Worm (Caenorhabditis elegans) whole organism, young adult: ENCODE results near the gene ndx-3.
A peak's percentile ranks its signal among the peaks of the same experiment; 100 is the strongest.

ENCODE experiments used
- B0019.2 ChIP-seq: fragments of 200-800 bp; sonication (Bioruptor generic); conservative IDR thresholded peaks from 2 replicates; pipeline ENCODE4 v1.3.6; 2022; ENCODE audit warnings: missing genetic modification reagents, missing genetic modification characterization, missing compliant biosample characterization
- C06A6.2 ChIP-seq: fragments of 200-800 bp; sonication (Bioruptor generic); conservative IDR thresholded peaks from 2 replicates; pipeline ENCODE4 v1.3.6; 2022; ENCODE audit warnings: missing genetic modification characterization, missing compliant biosample characterization
- D2030.7 ChIP-seq: fragments of 200-800 bp; sonication (Bioruptor generic); IDR thresholded peaks from 2 replicates; pipeline ENCODE4 v1.3.6; 2022; ENCODE audit warnings: missing genetic modification reagents, missing genetic modification characterization, missing compliant biosample characterization
- F33H1.4 ChIP-seq: fragments of 200-800 bp; sonication (Bioruptor generic); IDR thresholded peaks from 2 replicates; pipeline ENCODE4 v1.3.6; 2022; ENCODE audit warnings: missing genetic modification reagents, missing genetic modification characterization, missing compliant biosample characterization
- F37B4.10 ChIP-seq: fragments of 200-800 bp; sonication (Bioruptor generic); IDR thresholded peaks from 2 replicates; pipeline ENCODE4 v1.3.6; 2022; ENCODE audit warnings: missing genetic modification characterization, missing compliant biosample characterization
- F52B5.7 ChIP-seq: sonication (generic microtip); optimal IDR thresholded peaks from 2 replicates; lab custom pipeline; 2016; ENCODE audit warnings: mild to moderate bottlenecking, missing genetic modification characterization, missing compliant biosample characterization
- F57A8.1 ChIP-seq: fragments of 200-800 bp; sonication (Bioruptor generic); optimal IDR thresholded peaks from 2 replicates; lab custom pipeline; 2018; ENCODE audit warnings: mild to moderate bottlenecking, missing genetic modification characterization, moderate library complexity, missing compliant biosample characterization
- Y53F4B.3 ChIP-seq: fragments of 200-800 bp; sonication (Bioruptor generic); IDR thresholded peaks from 2 replicates; pipeline ENCODE4 v1.3.6; 2022; ENCODE audit warnings: missing genetic modification reagents, missing genetic modification characterization, missing compliant biosample characterization
- Y53G8AR.9 ChIP-seq: fragments of 200-800 bp; sonication (Bioruptor generic); conservative IDR thresholded peaks from 2 replicates; pipeline ENCODE4 v1.3.6; 2022; ENCODE audit warnings: missing genetic modification reagents, missing genetic modification characterization, missing compliant biosample characterization
- Y79H2A.3 ChIP-seq: fragments of 200-800 bp; sonication (Bioruptor generic); conservative IDR thresholded peaks from 2 replicates; pipeline ENCODE4 v1.3.6; 2022; ENCODE audit warnings: missing genetic modification reagents, missing genetic modification characterization, missing compliant biosample characterization
- ama-1 ChIP-seq, 3 experiments: fragments of 150-350 bp in 1 of 3; sonication (generic microtip) in 2 of 3; optimal IDR thresholded peaks; 2 replicates each; lab custom pipeline; 2014 to 2018; ENCODE audit warnings: missing biosample characterization in 2 of 3, missing genetic modification characterization in 2 of 3, missing genetic modification reagents in 2 of 3
- atf-7 ChIP-seq: sonication (generic microtip); optimal IDR thresholded peaks from 2 replicates; lab custom pipeline; 2017; ENCODE audit warnings: mild to moderate bottlenecking, missing genetic modification characterization, missing compliant biosample characterization
- attf-5 ChIP-seq: fragments of 200-800 bp; sonication (Bioruptor generic); optimal IDR thresholded peaks from 2 replicates; lab custom pipeline; 2018; ENCODE audit warnings: mild to moderate bottlenecking, missing genetic modification characterization, missing compliant biosample characterization
- bed-2 ChIP-seq: fragments of 200-800 bp; sonication (Bioruptor generic); IDR thresholded peaks from 2 replicates; pipeline ENCODE4 v1.3.6; 2022; ENCODE audit warnings: missing genetic modification reagents, missing genetic modification characterization, missing compliant biosample characterization
- cebp-2 ChIP-seq: fragments of 200-800 bp; sonication (Bioruptor generic); IDR thresholded peaks from 2 replicates; pipeline ENCODE4 v1.3.6; 2022; ENCODE audit warnings: missing genetic modification characterization, missing compliant biosample characterization
- ceh-79 ChIP-seq: sonication (generic microtip); optimal IDR thresholded peaks from 2 replicates; lab custom pipeline; 2017; ENCODE audit warnings: mild to moderate bottlenecking, missing genetic modification characterization, missing compliant biosample characterization
- ceh-91 ChIP-seq: fragments of 200-800 bp; sonication (Bioruptor generic); IDR thresholded peaks from 2 replicates; pipeline ENCODE4 v1.3.6; 2022; ENCODE audit warnings: missing genetic modification reagents, missing genetic modification characterization, missing compliant biosample characterization
- die-1 ChIP-seq: sonication (generic microtip); optimal IDR thresholded peaks from 2 replicates; lab custom pipeline; 2016; ENCODE audit warnings: missing genotype, mild to moderate bottlenecking, missing genetic modification characterization, missing compliant biosample characterization
- dpl-1 ChIP-seq: fragments of 150-350 bp; optimal IDR thresholded peaks from 2 replicates; lab custom pipeline; 2014; ENCODE audit warnings: missing biosample characterization, missing genetic modification reagents, missing genetic modification characterization
- efl-1 ChIP-seq: fragments of 150-350 bp; optimal IDR thresholded peaks from 2 replicates; lab custom pipeline; 2014; ENCODE audit warnings: missing biosample characterization, missing genetic modification reagents, missing genetic modification characterization
- hmg-1.2 ChIP-seq: fragments of 200-800 bp; sonication (Bioruptor generic); IDR thresholded peaks from 2 replicates; pipeline ENCODE4 v1.3.6; 2022; ENCODE audit warnings: missing genetic modification reagents, missing genetic modification characterization, missing compliant biosample characterization
- lag-1 ChIP-seq: fragments of 200-800 bp; sonication (Bioruptor generic); IDR thresholded peaks from 2 replicates; pipeline ENCODE4 v1.3.6; 2022; ENCODE audit warnings: missing genetic modification reagents, missing genetic modification characterization, missing compliant biosample characterization
- let-526 ChIP-seq: fragments of 200-800 bp; sonication (Bioruptor generic); IDR thresholded peaks from 2 replicates; pipeline ENCODE4 v1.3.6; 2022; ENCODE audit warnings: missing genetic modification reagents, missing genetic modification characterization, missing compliant biosample characterization
- lin-35 ChIP-seq, 3 experiments: fragments of 150-350 bp in 2 of 3; sonication (generic microtip) in 1 of 3; optimal IDR thresholded peaks; 2 replicates each; lab custom pipeline; 2014 to 2018; ENCODE audit warnings: missing biosample characterization in 3 of 3, missing genetic modification characterization in 3 of 3, missing genetic modification reagents in 3 of 3
- lsl-1 ChIP-seq: fragments of 200-800 bp; sonication (Bioruptor generic); optimal IDR thresholded peaks from 2 replicates; lab custom pipeline; 2018; ENCODE audit warnings: mild to moderate bottlenecking, missing genetic modification characterization, moderate library complexity, missing compliant biosample characterization
- lsy-27 ChIP-seq: sonication (generic microtip); optimal IDR thresholded peaks from 2 replicates; lab custom pipeline; 2017; ENCODE audit warnings: missing genetic modification characterization, mild to moderate bottlenecking, missing compliant biosample characterization, antibody characterized with exemption, missing genotype, borderline replicate concordance; ENCODE audit not compliant: insufficient read depth
- madf-3 ChIP-seq: fragments of 200-800 bp; sonication (Bioruptor generic); IDR thresholded peaks from 2 replicates; pipeline ENCODE4 v1.3.6; 2022; ENCODE audit warnings: missing genetic modification reagents, missing genetic modification characterization, missing compliant biosample characterization
- madf-6 ChIP-seq: fragments of 200-800 bp; sonication (Bioruptor generic); IDR thresholded peaks from 2 replicates; pipeline ENCODE4 v1.3.6; 2022; ENCODE audit warnings: missing genetic modification reagents, missing genetic modification characterization, missing compliant biosample characterization
- madf-8 ChIP-seq: fragments of 200-800 bp; sonication (Bioruptor generic); conservative IDR thresholded peaks from 2 replicates; pipeline ENCODE4 v1.3.6; 2022; ENCODE audit warnings: missing genetic modification reagents, missing genetic modification characterization, missing compliant biosample characterization
- nfyb-1 ChIP-seq: fragments of 200-800 bp; sonication (Bioruptor generic); IDR thresholded peaks from 2 replicates; pipeline ENCODE4 v1.3.6; 2022; ENCODE audit warnings: missing genetic modification reagents, missing genetic modification characterization, missing compliant biosample characterization
- nhr-27 ChIP-seq: fragments of 200-800 bp; sonication (Bioruptor generic); optimal IDR thresholded peaks from 2 replicates; lab custom pipeline; 2018; ENCODE audit warnings: mild to moderate bottlenecking, missing genetic modification characterization, moderate library complexity, missing compliant biosample characterization
- pbrm-1 ChIP-seq: fragments of 200-800 bp; sonication (Bioruptor generic); IDR thresholded peaks from 2 replicates; pipeline ENCODE4 v1.3.6; 2022; ENCODE audit warnings: missing genetic modification reagents, missing genetic modification characterization, missing compliant biosample characterization
- rec-8 ChIP-seq, 2 experiments: sonication (generic microtip); optimal IDR thresholded peaks; 2 replicates each; lab custom pipeline; 2016; ENCODE audit warnings: mild to moderate bottlenecking in 2 of 2, missing genetic modification characterization in 2 of 2, missing genetic modification reagents in 2 of 2, missing genotype in 2 of 2, missing biosample characterization in 1 of 2, missing compliant biosample characterization in 1 of 2, moderate library complexity in 1 of 2
- snpc-3.4 ChIP-seq: sonication (generic microtip); optimal IDR thresholded peaks from 2 replicates; lab custom pipeline; 2017; ENCODE audit warnings: missing genetic modification characterization, mild to moderate bottlenecking, missing compliant biosample characterization, antibody characterized with exemption, moderate library complexity, missing genotype, missing genetic modification reagents
- snpc-4 ChIP-seq, 5 experiments: fragments of 150-350 bp in 1 of 5; sonication (generic microtip) in 4 of 5; optimal IDR thresholded peaks; 2 replicates each; lab custom pipeline; 2014 to 2018; ENCODE audit warnings: missing genetic modification characterization in 5 of 5, missing biosample characterization in 3 of 5, antibody characterized with exemption in 2 of 5, mild to moderate bottlenecking in 2 of 5, missing compliant biosample characterization in 2 of 5, missing genotype in 2 of 5, moderate library complexity in 2 of 5, missing genetic modification reagents in 1 of 5
- somi-1 ChIP-seq: fragments of 200-800 bp; sonication (Bioruptor generic); optimal IDR thresholded peaks from 2 replicates; lab custom pipeline; 2018; ENCODE audit warnings: mild to moderate bottlenecking, missing genetic modification characterization, missing compliant biosample characterization
- unc-130 ChIP-seq: sonication (generic microtip); optimal IDR thresholded peaks from 2 replicates; lab custom pipeline; 2016; ENCODE audit warnings: missing genetic modification reagents, missing genetic modification characterization, missing compliant biosample characterization
- xnd-1 ChIP-seq: sonication (generic microtip); optimal IDR thresholded peaks from 2 replicates; lab custom pipeline; 2016; ENCODE audit warnings: missing genotype, missing genetic modification reagents, missing genetic modification characterization, missing compliant biosample characterization
- zim-3 ChIP-seq: sonication (generic microtip); optimal IDR thresholded peaks from 2 replicates; lab custom pipeline; 2017; ENCODE audit warnings: mild to moderate bottlenecking, missing genetic modification characterization, moderate library complexity, missing compliant biosample characterization
- ztf-18 ChIP-seq: sonication (generic microtip); optimal IDR thresholded peaks from 2 replicates; lab custom pipeline; 2016; ENCODE audit warnings: missing genotype, mild to moderate bottlenecking, missing genetic modification characterization, missing compliant biosample characterization
- ztf-25 ChIP-seq: fragments of 200-800 bp; sonication (Bioruptor generic); IDR thresholded peaks from 2 replicates; pipeline ENCODE4 v1.3.6; 2022; ENCODE audit warnings: missing genetic modification reagents, missing genetic modification characterization, missing compliant biosample characterization
- ztf-28 ChIP-seq: fragments of 200-800 bp; sonication (Bioruptor generic); IDR thresholded peaks from 2 replicates; pipeline ENCODE4 v1.3.6; 2022; ENCODE audit warnings: missing genetic modification reagents, missing genetic modification characterization, missing compliant biosample characterization

Gene ndx-3

DNA sequence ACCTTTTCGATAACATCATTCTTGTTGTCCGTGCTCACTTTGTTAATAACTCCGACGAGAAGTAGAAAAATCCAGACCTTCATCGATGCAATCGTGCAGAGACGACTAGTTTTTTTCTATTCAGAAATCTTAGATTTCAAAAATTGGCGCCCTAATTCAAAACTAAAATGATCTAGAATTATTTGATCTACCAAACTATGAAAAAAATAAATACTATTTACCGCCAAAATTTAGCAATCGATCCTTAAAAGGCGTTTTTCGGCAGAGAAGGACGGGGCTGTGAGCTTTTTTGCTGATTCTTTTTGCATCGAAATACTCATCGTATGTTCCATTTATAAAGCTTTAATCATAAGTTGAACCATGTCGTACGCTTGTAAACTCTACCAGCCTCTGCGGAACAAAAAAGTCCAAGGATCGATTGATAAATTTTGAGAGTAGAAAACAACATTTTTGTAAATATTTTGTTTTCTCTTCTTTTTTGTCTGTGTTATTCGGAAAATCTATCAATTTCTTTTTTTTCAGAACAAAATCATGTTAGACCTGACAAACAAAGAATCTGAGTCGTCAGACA is 3.9 kb upstream of the ndx-3 start, which contains the start of the genes try-1 and zyg-12:
TSS of gene try-1 (minus strand) at position 148 of the 571 bp plus-strand sequence.
TSS of gene zyg-12 (plus strand) at position 521 of the 571 bp plus-strand sequence.
- TF ChIP-seq F37B4.10 (GFP tag; lab: Robert Waterston, UW), result no peak
- TF ChIP-seq bed-2 (GFP tag; lab: Robert Waterston, UW), result no peak
- TF ChIP-seq lsl-1 (GFP tag; lab: Kevin White, UChicago), result peak; percentile 35
- TF ChIP-seq ama-1 (optimal IDR thresholded peaks at IDR 0.05; lab: Kevin White, UChicago), result no peak
- no peak for TF ChIP-seq ama-1 (GFP tag; optimal IDR thresholded peaks at IDR 0.05; lab: Kevin White, UChicago)
- no peak for TF ChIP-seq F57A8.1 (GFP tag; lab: Kevin White, UChicago)
- TF ChIP-seq hmg-1.2 (GFP tag; lab: Robert Waterston, UW), result 0 out of 2 replicates have a peak, but pooled peaks have one; percentile 11
- TF ChIP-seq snpc-3.4 (tag; lab: Kevin White, UChicago), result peak; percentile 43
- TF ChIP-seq madf-6 (GFP tag; lab: Robert Waterston, UW), result peak; percentile 78
- peak; percentile 47 for TF ChIP-seq xnd-1 (tag; lab: Kevin White, UChicago)
- TF ChIP-seq ceh-91, result peak; percentile 17; the same call in 1 of the 2 replicates
- TF ChIP-seq madf-3 (GFP tag; lab: Robert Waterston, UW), result 0 out of 2 replicates have a peak, but pooled peaks have one; percentile 42
- peak; percentile 51 for TF ChIP-seq madf-8 (GFP tag; lab: Robert Waterston, UW)
- peak; percentile 64 for TF ChIP-seq efl-1 (GFP tag; lab: Kevin White, UChicago)
- no peak for TF ChIP-seq somi-1 (GFP tag; lab: Kevin White, UChicago)
- peak; percentile 16 for TF ChIP-seq dpl-1 (GFP tag; lab: Kevin White, UChicago)
- 0 out of 2 replicates have a peak, but pooled peaks have one; percentile 18 for TF ChIP-seq F33H1.4 (GFP tag; lab: Robert Waterston, UW)
- no peak for TF ChIP-seq Y53F4B.3 (GFP tag; lab: Robert Waterston, UW)

DNA sequence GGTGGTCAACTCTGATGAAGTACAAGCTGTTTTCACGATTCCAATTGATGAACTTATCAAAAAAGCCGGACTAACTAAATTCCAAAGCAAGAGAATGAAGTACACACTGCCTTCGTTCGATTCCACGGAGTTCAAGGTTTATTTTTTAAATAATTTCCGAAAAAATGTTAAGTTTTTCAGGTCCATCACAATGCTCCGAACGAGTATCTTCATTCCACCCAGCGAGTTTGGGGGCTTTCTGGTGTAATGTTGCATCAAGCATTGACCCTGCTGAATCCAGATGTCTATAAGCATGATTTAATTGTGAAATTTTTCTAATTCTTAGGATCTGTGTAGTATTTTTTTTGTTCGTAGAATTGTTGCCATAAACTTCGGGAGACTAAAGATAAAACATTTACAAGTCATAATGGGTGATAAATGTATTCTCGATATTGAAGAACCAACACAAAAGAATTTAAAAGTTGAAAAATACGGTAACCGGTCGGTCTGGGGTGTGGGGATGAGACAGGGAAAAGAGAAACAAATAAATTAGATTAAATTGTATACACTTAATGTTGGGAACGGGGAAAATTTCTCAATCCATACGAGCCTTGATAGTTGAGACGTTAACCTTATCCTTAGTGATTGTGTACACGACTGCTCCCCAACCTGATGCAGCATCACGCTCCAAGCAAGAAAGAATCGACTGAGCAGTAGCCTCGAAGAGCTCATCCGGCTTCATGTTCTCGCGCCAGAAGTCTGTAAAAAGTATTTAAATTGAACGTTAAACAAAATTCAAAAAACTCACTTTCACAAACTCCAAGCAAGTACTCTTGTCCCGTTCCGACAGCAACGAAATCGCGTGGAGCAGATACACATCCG is 940 bp downstream of the ndx-3 start:
- no peak for TF ChIP-seq D2030.7 (GFP tag; lab: Robert Waterston, UW)
- TF ChIP-seq Y53G8AR.9 (GFP tag; lab: Robert Waterston, UW), result peak; percentile 24; the same call in 1 of the 2 replicates
- TF ChIP-seq ztf-25, result no peak
- TF ChIP-seq Y79H2A.3, result no peak; the same call in 1 of the 2 replicates
- TF ChIP-seq madf-3 (GFP tag; lab: Robert Waterston, UW), result peak; percentile 82; the same call in 1 of the 2 replicates
- no peak for TF ChIP-seq nfyb-1 (GFP tag; lab: Robert Waterston, UW)
- TF ChIP-seq zim-3 (tag; lab: Kevin White, UChicago), result no peak
- TF ChIP-seq lag-1 (GFP tag; lab: Robert Waterston, UW), result no peak
- no peak for TF ChIP-seq rec-8 (tag; optimal IDR thresholded peaks at IDR 0.05; lab: Kevin White, UChicago)
- 0 out of 2 replicates have a peak, but pooled peaks have one; percentile 20 for TF ChIP-seq C06A6.2 (GFP tag; lab: Robert Waterston, UW)
- TF ChIP-seq lin-35 (GFP tag; optimal IDR thresholded peaks at IDR 0.05; lab: Kevin White, UChicago), result no peak
- TF ChIP-seq snpc-4 (GFP tag; optimal IDR thresholded peaks at IDR 0.05; lab: Kevin White, UChicago), result no peak
- peak in 1 of 4 experiments; percentile 7 for TF ChIP-seq snpc-4 (tag; optimal IDR thresholded peaks at IDR 0.05; lab: Kevin White, UChicago)
- no peak for TF ChIP-seq pbrm-1
- TF ChIP-seq nhr-27 (tag; lab: Kevin White, UChicago), result no peak
- no peak for TF ChIP-seq ztf-28
- no peak for TF ChIP-seq B0019.2 (GFP tag; lab: Robert Waterston, UW)
- TF ChIP-seq die-1 (tag; lab: Kevin White, UChicago), result no peak
- TF ChIP-seq ztf-18 (tag; lab: Kevin White, UChicago), result no peak
- TF ChIP-seq unc-130, result no peak
- TF ChIP-seq lsy-27 (tag; lab: Kevin White, UChicago), result no peak
- no peak for TF ChIP-seq cebp-2 (GFP tag; lab: Robert Waterston, UW)
- no peak for TF ChIP-seq ceh-79
- TF ChIP-seq F57A8.1 (GFP tag; lab: Kevin White, UChicago), result no peak
- TF ChIP-seq F52B5.7 (tag; lab: Kevin White, UChicago), result no peak
- no peak for TF ChIP-seq xnd-1 (tag; lab: Kevin White, UChicago)
- TF ChIP-seq attf-5, result no peak
- no peak for TF ChIP-seq atf-7 (tag; lab: Kevin White, UChicago)
- no peak for TF ChIP-seq let-526 (GFP tag; lab: Robert Waterston, UW)
